Worm (Caenorhabditis elegans) whole organism, early embryonic: ENCODE results near the gene ztf-31.

Experiments
- B0310.2 ChIP-seq: sonication (generic microtip); optimal IDR thresholded peaks from 2 replicates; lab custom pipeline; 2016; ENCODE audit warnings: mild to moderate bottlenecking, missing genetic modification characterization, missing compliant biosample characterization
- F13C5.2 ChIP-seq: sonication (generic microtip); optimal IDR thresholded peaks from 2 replicates; lab custom pipeline; 2017; ENCODE audit warnings: mild to moderate bottlenecking, missing genetic modification characterization, inconsistent platforms, missing compliant biosample characterization
- ama-1 ChIP-seq: fragments of 150-350 bp; optimal IDR thresholded peaks from 2 replicates; lab custom pipeline; 2014
- ceh-13 ChIP-seq: fragments of 200-800 bp; sonication (Bioruptor generic); optimal IDR thresholded peaks from 2 replicates; lab custom pipeline; 2018; ENCODE audit warnings: mild to moderate bottlenecking, missing genetic modification characterization, missing compliant biosample characterization
- ceh-36 ChIP-seq: sonication (generic microtip); optimal IDR thresholded peaks from 2 replicates; lab custom pipeline; 2016; ENCODE audit warnings: missing genetic modification characterization, inconsistent platforms, missing compliant biosample characterization
- flt-1 ChIP-seq: fragments of 200-800 bp; sonication (Bioruptor generic); IDR thresholded peaks from 2 replicates; pipeline ENCODE4 v1.3.6; 2022; ENCODE audit warnings: missing genetic modification characterization, missing compliant biosample characterization
- hmbx-1 ChIP-seq: sonication (generic microtip); optimal IDR thresholded peaks from 2 replicates; lab custom pipeline; 2016; ENCODE audit warnings: mild to moderate bottlenecking, missing genetic modification characterization, missing compliant biosample characterization
- hmg-4 ChIP-seq: fragments of 200-800 bp; sonication (Bioruptor generic); optimal IDR thresholded peaks from 2 replicates; lab custom pipeline; 2018; ENCODE audit warnings: mild to moderate bottlenecking, missing genetic modification characterization, missing compliant biosample characterization
- hnd-1 ChIP-seq: sonication (generic microtip); optimal IDR thresholded peaks from 2 replicates; lab custom pipeline; 2016; ENCODE audit warnings: missing genetic modification characterization, missing compliant biosample characterization
- sea-1 ChIP-seq: fragments of 200-800 bp; sonication (Bioruptor generic); conservative IDR thresholded peaks from 2 replicates; pipeline ENCODE4 v1.3.6; 2022; ENCODE audit warnings: missing genetic modification characterization, missing compliant biosample characterization
- tbx-11 ChIP-seq: fragments of 200-800 bp; sonication (Bioruptor generic); IDR thresholded peaks from 2 replicates; pipeline ENCODE4 v1.3.6; 2022; ENCODE audit warnings: missing genetic modification characterization, missing compliant biosample characterization
- tbx-37 ChIP-seq: fragments of 200-800 bp; sonication (Bioruptor generic); conservative IDR thresholded peaks from 2 replicates; pipeline ENCODE4 v1.3.6; 2022; ENCODE audit warnings: missing genetic modification reagents, missing genetic modification characterization, missing compliant biosample characterization
- tra-4 ChIP-seq: sonication (generic microtip); optimal IDR thresholded peaks from 2 replicates; lab custom pipeline; 2017; ENCODE audit warnings: missing genetic modification characterization, missing compliant biosample characterization

- TF ChIP-seq hmbx-1 (tag; lab: Kevin White, UChicago) (no peak), ama-1 (lab: Kevin White, UChicago) (no peak), flt-1 (GFP tag; lab: Robert Waterston, UW) (no peak), F13C5.2 (no peak), tra-4 (tag; lab: Kevin White, UChicago) (no peak), ceh-13 (GFP tag; lab: Kevin White, UChicago) (no peak), tbx-37 (GFP tag; lab: Robert Waterston, UW) (no peak), tbx-11 (GFP tag; lab: Robert Waterston, UW) (no peak), sea-1 (GFP tag; lab: Robert Waterston, UW) (no peak), ceh-36 (no peak), hmg-4 (GFP tag; lab: Kevin White, UChicago) (no peak), B0310.2 (tag; lab: Kevin White, UChicago) (no peak), hnd-1 (no peak)
These were observed 48.1 kb upstream of the ztf-31 start, which contains the start of gene mec-14 for ce11 chrIII:7192942-7193665.
